Worm (Caenorhabditis elegans): Measurements from ENCODE around the gene psmd-9.
"Not testable (repeated sequence)": the region's sequence is repeated elsewhere in the genome, so short reads cannot be mapped to it uniquely, and the experiment has no call there.

The psmd-9 gene

DNA sequence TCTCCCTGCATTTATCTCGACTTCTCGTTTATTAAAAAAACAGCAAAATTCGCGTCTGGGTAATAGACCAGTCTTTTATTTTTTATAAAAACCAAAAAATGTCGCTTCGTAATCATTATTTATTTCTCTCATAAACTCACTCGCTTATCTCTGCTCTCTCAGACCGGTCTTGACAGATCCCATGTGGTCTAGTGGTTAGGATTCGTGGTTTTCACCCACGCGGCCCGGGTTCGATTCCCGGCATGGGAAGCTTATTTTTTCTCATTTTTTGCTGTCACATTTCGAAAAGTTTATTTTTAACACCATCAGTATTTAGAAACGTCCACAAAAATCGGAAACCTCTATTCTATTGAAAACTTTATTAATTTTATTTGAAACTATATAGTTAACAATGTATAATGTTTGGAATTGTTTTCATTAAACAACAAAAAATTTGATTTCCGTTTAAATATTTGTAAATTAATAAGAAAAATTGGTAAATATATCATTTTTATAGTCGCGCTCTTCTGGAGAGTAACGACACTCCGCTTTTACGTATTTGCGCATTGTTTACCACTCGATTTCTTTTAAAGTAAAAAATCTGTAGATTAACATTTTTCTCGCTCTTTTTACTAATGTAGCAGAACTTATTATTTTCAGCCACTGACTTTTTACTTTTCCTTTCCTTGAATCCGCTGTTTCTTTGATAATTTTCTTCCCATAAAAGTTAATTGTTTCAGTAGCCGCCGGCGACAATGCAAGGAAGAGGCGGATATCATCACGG lies 3.7 kb upstream of the psmd-9 start, which contains the start of gene hrpl-1 (continued):
- TF ChIP-seq php-3 (GFP tag; IDR thresholded peaks at IDR 0.05): 0 out of 2 replicates have a peak, but pooled peaks have one; percentile 10
- no peak for TF ChIP-seq spr-3 (GFP tag; optimal IDR thresholded peaks at IDR 0.05)
- peak; percentile 36; the same call in 1 of the 2 replicates for TF ChIP-seq vab-7 (GFP tag; IDR thresholded peaks at IDR 0.05)
- peak; percentile 69 for TF ChIP-seq lim-7 (GFP tag; IDR thresholded peaks at IDR 0.05)
- no peak for TF ChIP-seq mdt-29 (GFP tag; IDR thresholded peaks at IDR 0.05)
- no peak for TF ChIP-seq nhr-102 (tag; optimal IDR thresholded peaks at IDR 0.05)
- no peak for TF ChIP-seq sdz-12 (GFP tag; optimal IDR thresholded peaks at IDR 0.05)
- no peak for TF ChIP-seq nhr-11 (tag; optimal IDR thresholded peaks at IDR 0.05)
- TF ChIP-seq zip-11 (GFP tag; IDR thresholded peaks at IDR 0.05): no peak

DNA sequence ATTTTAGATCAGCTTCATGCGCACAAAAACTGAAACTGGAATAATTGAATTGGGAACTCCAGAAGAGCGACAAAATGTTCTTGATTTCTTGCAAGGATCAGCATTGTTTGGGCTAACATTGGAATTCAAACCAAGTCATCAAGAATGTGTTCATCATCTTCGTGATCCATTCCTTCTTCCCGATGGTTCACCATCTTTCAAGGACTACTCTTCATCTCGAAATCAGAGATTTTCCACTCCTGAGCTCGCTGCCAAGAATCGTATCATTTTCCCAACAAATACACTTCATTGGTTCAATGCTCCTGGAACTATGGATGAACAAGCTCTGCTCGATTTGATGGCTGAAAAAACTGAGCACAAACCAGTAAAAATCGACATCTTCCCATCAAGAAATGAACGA lies 1.2 kb upstream of the psmd-9 start:
- TF ChIP-seq aha-1 (tag) (peak; percentile 82), ZK546.5 (tag; optimal IDR thresholded peaks at IDR 0.05) (no peak), jun-1 (tag; optimal IDR thresholded peaks at IDR 0.05) (no peak), hmg-1.1 (GFP tag; IDR thresholded peaks at IDR 0.05) (no peak), egl-43 (GFP tag; IDR thresholded peaks at IDR 0.05) (no peak), unc-62 (GFP tag; optimal IDR thresholded peaks at IDR 0.05 in 1 of 2) (peak in 1 of 2 experiments; percentile 84), unc-62 (tag; optimal IDR thresholded peaks at IDR 0.05) (no peak)

DNA sequence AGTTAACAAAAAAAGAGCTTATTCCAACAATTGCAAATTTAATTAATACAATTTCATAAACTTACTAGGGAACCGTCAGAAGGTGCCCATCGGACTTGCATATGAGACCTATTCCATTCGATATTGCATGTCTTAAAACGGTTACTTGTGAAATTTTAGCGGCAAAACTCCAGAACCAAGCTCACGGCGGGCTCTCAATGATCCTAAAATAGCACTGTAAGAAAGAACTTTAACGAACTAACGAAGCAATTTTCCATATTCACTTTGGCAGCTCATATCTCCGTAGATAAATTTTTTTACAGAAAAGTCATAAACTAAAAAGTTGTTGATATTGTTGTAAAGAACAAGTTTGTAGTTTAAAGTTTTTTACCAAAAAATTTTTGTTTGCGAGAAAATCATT lies 5.8 kb downstream of the psmd-9 start, which contains the start of gene B0252.3:
TSS of gene B0252.3 (minus strand) at position 101 of the 400 bp plus-strand sequence.
- TF ChIP-seq unc-62 (GFP tag; optimal IDR thresholded peaks at IDR 0.05 in 1 of 2): peak in 1 of 2 experiments; percentile 75
- not testable (repeated sequence) for TF ChIP-seq unc-62 (tag; optimal IDR thresholded peaks at IDR 0.05)

- TF ChIP-seq zip-11 (GFP tag; IDR thresholded peaks at IDR 0.05): no peak
- TF ChIP-seq nhr-28 (tag; optimal IDR thresholded peaks at IDR 0.05): peak; percentile 38
- no peak for TF ChIP-seq ces-1 (GFP tag; optimal IDR thresholded peaks at IDR 0.05)
- no peak for TF ChIP-seq rbr-2 (tag; optimal IDR thresholded peaks at IDR 0.05)
- TF ChIP-seq mdl-1 (tag; optimal IDR thresholded peaks at IDR 0.05): peak in 1 of 2 experiments; percentile 9
- TF ChIP-seq madf-9 (GFP tag; conservative IDR thresholded peaks at IDR 0.05): no peak
- no peak for TF ChIP-seq zip-2 (tag; optimal IDR thresholded peaks at IDR 0.05)
- no peak for TF ChIP-seq ceh-44 (GFP tag; IDR thresholded peaks at IDR 0.05)
- TF ChIP-seq unc-62 (GFP tag; optimal IDR thresholded peaks at IDR 0.05 in 1 of 2): peak in 1 of 2 experiments; percentile 89
- no peak for TF ChIP-seq unc-62 (tag; optimal IDR thresholded peaks at IDR 0.05)
- TF ChIP-seq hlh-11 (tag; optimal IDR thresholded peaks at IDR 0.05): peak; percentile 29
- no peak for TF ChIP-seq F26F4.8 (GFP tag; conservative IDR thresholded peaks at IDR 0.05)
- no peak for TF ChIP-seq aha-1 (tag)
- no peak for TF ChIP-seq daf-16 (GFP tag; optimal IDR thresholded peaks at IDR 0.05)
- peak; percentile 7 for TF ChIP-seq daf-16 (tag; optimal IDR thresholded peaks at IDR 0.05)
- no peak for TF ChIP-seq snpc-1.2 (GFP tag; IDR thresholded peaks at IDR 0.05)
Measured at ce11 chrII:6908689-6909088, 6.8 kb downstream of the psmd-9 start.

DNA sequence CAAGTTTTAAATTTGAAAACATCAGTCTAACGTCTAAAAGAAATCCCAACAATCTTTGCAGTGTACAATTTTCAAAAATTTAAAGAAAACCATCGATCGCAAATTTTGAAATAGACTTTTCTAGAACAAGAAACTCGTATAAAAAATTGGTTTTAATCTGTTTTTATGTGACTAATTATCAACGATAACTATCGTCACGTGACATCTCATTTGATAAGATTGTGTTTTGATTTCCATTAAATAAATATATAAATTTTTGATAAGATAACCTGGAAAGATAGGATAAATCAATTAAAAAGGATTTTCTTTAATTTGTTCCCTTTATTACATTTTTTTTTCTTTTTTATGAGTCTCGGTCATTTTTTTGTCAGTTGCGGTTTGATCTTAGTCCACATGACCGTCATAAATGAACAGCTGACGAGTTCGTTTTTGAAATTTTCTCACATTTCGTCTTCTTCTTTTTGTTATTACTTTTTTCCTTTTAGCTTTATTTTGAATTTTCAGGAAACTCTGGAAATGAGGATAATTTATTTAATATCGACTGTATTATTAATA lies 7.8 kb downstream of the psmd-9 start, which contains the start of gene asm-1:
TSS of gene asm-1 (plus strand) at position 505 of the 555 bp plus-strand sequence.
- no peak for TF ChIP-seq egl-27 (tag; optimal IDR thresholded peaks at IDR 0.05)
- TF ChIP-seq hlh-11 (tag; optimal IDR thresholded peaks at IDR 0.05): peak; percentile 34
- TF ChIP-seq hlh-30 (tag; optimal IDR thresholded peaks at IDR 0.05; ENCODE audit: insufficient read depth): peak; percentile 49
- TF ChIP-seq dve-1 (tag; optimal IDR thresholded peaks at IDR 0.05; ENCODE audit: insufficient read depth): peak; percentile 36
- no peak for TF ChIP-seq F44E2.7 (GFP tag; IDR thresholded peaks at IDR 0.05)
- no peak for TF ChIP-seq tag-97 (GFP tag; IDR thresholded peaks at IDR 0.05)
- no peak for TF ChIP-seq mep-1 (tag; optimal IDR thresholded peaks at IDR 0.05)
- no peak for TF ChIP-seq nhr-6 (tag; optimal IDR thresholded peaks at IDR 0.05)
- TF ChIP-seq mxl-2 (GFP tag; conservative IDR thresholded peaks at IDR 0.05): no peak
- TF ChIP-seq nhr-76 (tag; optimal IDR thresholded peaks at IDR 0.05): no peak
- no peak for TF ChIP-seq daf-19 (GFP tag; conservative IDR thresholded peaks at IDR 0.05)
- no peak for TF ChIP-seq lin-39 (tag; optimal IDR thresholded peaks at IDR 0.05)
- TF ChIP-seq php-3 (GFP tag; IDR thresholded peaks at IDR 0.05): peak; percentile 63
- TF ChIP-seq duxl-1 (tag; optimal IDR thresholded peaks at IDR 0.05; ENCODE audit: poor library complexity): no peak
- TF ChIP-seq lsy-2 (tag; optimal IDR thresholded peaks at IDR 0.05): peak in 1 of 2 experiments; percentile 21
- TF ChIP-seq ctbp-1 (GFP tag; IDR thresholded peaks at IDR 0.05): no peak

All from whole organism, L4 larva.